Worm (Caenorhabditis elegans) whole organism, dauer: ENCODE results near the gene C54C6.5.

Source experiments
- unc-62 ChIP-seq: sonication (generic microtip); optimal IDR thresholded peaks from 2 replicates; lab custom pipeline; 2017; ENCODE audit warnings: missing biosample characterization, missing genetic modification reagents, missing genetic modification characterization

C54C6.5 gene

DNA sequence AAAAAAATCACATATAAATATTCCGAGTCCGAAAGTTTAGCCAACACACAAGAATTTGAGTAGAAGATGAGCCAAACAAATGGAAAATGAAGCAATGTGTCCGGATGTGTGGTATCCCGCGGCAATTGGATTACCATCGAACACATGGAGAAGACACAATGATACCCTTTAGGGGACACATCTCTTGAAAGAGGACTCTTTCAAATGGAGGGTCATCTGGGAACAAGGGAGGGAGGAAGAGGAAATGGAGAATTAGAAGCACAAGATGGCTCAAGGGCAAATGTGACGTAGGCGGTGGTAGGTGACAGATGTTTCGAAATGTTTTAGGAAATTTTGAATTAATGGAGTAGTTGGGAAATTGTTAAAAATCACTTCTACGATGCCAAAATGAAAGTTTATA is 6.6 kb downstream of the C54C6.5 start:
- no peak for TF ChIP-seq unc-62 (GFP tag; lab: Kevin White, UChicago)

DNA sequence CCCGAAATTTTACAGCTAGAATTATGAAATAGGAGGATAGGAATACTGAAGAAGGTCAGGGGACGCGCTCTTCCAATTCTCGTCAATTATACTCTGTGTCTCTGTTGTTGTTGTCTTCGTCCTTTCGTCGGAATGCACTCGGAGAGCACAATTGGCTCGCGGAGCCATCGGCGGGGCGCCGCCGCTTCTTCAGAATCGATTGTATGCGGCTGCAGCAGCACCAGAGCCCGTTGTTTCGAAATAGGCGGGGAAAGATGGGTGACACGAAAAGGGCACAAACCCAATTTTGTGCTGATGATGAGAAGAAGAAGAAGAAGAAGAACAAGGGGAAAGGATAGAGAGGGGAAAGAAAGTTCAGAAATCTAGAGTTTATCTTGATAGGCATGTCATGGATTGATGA is 7.5 kb downstream of the C54C6.5 start:
- no peak for TF ChIP-seq unc-62 (GFP tag; lab: Kevin White, UChicago)

DNA sequence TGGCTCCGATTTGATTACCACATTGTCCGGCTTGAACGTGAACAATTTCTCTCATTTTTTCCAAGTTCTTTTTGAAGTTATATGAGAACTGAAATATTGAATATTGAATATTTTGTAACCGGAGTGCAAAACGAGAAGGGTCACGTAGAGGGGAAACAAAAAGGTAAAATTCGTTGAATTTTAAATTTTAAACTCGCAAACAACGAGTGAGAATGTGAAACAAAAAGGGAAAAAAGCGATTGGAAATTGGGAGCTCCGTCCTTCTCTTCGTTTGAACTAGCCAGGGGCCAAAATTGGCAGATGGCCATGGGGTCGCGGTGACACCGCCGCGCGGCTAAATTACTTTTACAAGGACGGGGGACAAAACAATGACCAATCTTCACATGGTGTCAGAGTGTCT is 8.1 kb downstream of the C54C6.5 start, which contains the start of gene ben-1:
ben-1 (minus strand) TSS at position 101 of the 400 bp plus-strand sequence.
- no peak for TF ChIP-seq unc-62 (GFP tag; lab: Kevin White, UChicago)

DNA sequence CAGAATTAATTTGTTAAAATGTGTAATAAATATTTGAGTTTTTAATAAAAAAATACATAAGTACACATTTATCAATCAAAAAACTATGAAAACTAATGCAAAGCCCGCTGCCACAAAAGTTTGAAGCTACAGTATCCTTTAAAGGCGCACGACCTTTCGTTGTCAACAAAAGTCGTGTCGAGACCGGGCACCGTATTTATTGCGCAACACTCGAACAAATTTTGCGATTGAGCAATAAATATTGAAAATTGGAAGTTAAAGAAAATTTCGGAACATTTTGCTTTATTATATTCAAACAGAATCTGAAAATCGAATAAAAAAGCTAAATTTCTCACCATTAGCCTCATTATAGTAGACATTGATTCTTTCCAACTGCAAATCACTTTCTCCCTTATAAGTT is 8.6 kb downstream of the C54C6.5 start:
- TF ChIP-seq unc-62 (GFP tag; lab: Kevin White, UChicago), result no peak

DNA sequence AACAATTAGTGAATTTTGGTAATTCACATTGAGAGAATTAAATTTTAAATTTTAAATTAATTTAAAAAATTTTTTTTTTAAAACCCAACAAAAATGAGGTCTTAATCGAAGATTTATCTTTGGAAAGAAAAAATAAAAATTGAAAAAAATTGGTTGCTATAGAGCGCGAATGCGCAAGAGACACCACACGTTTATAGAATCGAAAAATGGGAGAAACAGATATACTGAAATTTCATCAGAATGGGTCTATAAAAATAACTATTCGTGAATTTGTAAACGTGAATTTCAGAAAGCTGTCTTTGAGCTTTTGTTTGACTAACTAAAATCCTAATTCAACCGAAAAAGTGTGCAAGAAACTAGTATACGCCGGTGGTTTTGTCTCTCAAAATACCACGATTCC is 9.2 kb downstream of the C54C6.5 start:
- TF ChIP-seq unc-62 (GFP tag; lab: Kevin White, UChicago), result no peak

DNA sequence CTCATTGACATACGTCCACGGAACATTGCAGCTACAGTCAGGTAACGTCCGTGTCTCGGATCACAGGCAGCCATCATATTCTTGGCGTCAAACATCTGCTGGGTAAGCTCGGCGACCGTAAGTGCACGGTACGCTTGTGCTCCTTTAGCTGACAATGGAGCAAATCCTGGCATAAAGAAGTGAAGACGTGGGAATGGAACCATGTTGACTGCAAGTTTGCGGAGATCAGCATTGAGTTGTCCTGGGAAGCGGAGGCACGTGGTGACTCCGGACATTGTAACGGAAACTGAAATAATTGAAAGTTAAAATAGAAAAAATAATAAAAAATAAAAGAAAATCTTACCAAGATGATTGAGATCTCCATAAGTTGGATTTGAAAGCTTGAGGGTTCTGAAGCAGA is 10.2 kb downstream of the C54C6.5 start:
- TF ChIP-seq unc-62 (GFP tag; lab: Kevin White, UChicago), result no peak

DNA sequence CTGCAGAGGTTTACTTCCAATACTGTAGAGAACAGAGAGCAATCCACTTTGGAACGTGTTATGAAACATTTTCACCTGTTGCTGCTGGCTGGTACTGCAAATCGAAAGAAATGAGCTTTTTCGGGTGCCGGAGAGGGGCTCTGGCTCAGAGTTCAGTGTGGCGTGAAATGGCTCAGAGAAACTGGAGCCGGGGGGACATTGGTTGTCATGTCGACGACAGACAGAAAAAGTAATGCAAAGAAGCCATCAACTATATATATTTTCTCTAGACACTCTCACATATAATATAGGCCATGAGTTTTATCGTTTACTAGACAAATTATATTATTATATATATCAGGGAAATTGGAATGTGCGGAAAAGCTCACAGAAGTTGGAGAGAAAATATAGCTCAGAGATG is 12.2 kb downstream of the C54C6.5 start, which contains the start of gene cfap-20:
cfap-20 (minus strand) TSS at position 101 of the 400 bp plus-strand sequence.
- no peak for TF ChIP-seq unc-62 (GFP tag; lab: Kevin White, UChicago)

DNA sequence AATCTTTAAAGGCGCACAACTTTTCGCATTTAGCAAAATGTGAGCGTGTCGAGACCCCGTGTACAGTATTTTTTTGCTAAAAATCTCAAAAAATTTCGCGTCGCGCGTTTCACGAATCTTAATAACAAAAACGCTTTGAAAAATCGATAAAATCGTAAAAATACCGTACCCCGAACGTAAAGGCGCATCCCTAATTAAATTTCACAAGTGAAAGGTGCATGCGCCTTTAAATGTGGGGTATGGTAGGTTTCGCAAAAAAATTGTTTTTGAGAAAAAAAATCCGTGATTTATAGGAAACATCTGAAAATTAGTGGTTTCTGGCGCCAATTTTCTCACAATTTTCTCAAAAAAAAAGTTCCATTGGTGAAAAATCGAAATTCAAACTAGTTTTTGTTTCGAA is 15.5 kb downstream of the C54C6.5 start:
- no peak for TF ChIP-seq unc-62 (GFP tag; lab: Kevin White, UChicago)

DNA sequence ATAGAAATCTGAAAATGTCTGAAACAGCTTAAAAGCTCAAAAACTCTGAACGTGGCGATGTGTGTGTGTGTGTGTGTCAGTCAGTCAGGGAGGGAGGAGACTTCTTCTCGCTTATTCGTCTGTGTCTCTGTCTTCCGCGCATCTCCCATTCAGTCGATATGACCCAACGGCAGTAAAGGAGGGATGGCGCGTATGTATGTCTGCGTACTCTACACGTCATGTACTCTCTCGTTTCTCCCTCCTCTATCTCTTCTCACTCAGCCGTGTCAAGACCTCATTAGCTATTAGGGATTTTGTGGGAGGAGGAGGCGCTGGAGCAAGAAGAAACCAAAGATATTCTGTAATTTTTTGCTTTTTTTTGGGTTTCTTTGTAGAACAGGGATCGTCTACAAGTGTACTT is 17.6 kb downstream of the C54C6.5 start:
- TF ChIP-seq unc-62 (GFP tag; lab: Kevin White, UChicago), result no peak

DNA sequence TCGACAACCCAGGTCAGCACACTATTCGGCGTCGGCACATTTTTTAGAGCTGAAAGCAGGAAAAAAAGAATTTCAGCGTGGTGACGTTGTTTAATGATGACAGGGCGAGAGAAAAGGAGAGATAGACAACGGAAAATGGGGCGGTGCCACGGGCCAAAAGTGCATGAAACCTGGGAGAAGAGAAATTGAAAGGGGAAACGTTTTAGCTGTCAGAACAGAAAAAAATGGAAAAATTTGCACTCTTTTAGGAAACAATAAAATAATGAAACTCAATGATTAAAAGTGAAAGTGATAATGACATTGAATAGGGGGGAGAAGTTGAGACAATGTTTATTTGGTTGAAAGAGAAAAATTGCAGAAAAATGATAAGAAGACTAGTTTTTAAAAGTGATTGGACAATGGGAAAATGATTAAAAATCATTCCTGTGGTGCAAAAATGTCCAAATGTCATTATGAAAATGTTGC is 19.9 kb downstream of the C54C6.5 start, which contains the start of gene pitp-1:
pitp-1 (minus strand) TSS at position 51 of the 465 bp plus-strand sequence.
- no peak for TF ChIP-seq unc-62 (GFP tag; lab: Kevin White, UChicago)

DNA sequence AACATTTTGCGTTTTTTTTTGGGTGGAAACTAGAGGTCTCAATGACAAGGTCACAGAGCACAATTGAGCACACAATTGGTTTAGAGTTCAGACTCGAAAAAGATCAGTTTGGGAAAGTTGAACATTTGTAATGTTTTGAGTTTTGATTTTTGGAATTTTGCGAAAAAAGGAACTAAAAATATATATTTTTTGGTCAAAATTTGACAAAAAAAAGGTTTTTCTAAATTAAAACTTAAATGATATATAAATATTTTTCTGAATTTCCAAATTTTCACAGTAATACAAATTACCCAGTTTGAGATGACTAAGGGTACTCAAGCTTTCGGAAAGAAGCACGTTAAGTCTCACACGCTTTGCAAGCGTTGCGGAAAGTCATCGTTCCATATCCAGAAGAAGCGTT is 21.3 kb downstream of the C54C6.5 start, which contains the start of gene rpl-37:
rpl-37 (plus strand) TSS at position 301 of the 400 bp plus-strand sequence.
- TF ChIP-seq unc-62 (GFP tag; lab: Kevin White, UChicago), result no peak

DNA sequence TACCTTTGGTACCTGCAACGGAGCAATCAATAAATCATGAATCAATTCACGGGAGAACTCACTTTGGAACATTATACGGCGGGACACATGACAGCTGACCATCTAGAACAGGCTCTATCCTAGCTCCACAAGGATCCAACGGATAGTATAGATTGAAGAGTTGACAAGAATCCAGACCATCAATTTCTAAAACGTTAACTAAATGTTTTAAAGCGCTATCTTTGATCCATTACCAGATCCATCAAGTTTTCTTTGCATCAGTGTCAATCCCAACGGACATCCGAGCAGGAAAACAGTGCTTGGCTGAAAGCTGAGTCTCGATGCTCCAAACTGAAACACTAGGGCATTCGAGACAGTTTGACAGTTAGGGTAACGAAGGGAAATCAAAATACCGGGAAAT is 26.3 kb downstream of the C54C6.5 start:
- TF ChIP-seq unc-62 (GFP tag; lab: Kevin White, UChicago), result no peak

DNA sequence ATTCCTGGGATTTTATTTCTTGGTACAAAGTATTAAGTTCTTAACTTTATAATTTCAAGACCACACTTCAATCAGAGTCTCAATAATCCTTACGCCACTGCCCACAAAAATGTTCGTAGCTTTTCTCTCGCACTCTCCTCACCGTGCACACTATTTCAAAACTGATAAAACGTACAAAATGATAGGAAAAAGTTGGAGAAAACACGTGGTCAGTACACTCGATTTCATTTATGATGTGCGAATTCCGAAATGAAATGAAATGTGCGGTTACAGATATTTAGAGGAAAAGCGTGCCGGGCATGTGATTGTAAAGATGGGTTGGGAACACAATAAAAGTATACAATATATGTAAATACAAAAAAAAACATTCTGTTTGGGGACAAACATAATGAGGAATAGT is 29.2 kb downstream of the C54C6.5 start:
- no peak for TF ChIP-seq unc-62 (GFP tag; lab: Kevin White, UChicago)

DNA sequence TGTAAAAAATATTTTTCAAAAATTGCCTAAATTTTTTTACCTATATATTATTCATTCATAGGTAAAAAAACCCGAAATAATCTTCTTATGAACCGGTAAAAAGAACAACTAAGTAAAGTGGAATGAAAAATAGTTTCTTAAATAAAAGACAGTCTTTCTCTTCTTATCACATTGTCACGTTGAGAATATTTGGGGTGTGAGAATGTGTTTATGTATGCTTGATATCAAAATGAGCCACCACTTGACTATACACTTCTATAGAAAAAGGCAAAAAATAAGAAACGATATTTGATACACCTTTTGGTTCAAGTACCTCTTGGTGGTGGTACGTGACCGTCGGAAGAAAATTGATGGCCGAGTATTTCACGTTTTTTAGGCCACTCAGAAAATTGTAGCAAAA is 30.1 kb downstream of the C54C6.5 start, which contains the start of gene hmit-1.3:
hmit-1.3 (minus strand) TSS at position 103 of the 400 bp plus-strand sequence.
- no peak for TF ChIP-seq unc-62 (GFP tag; lab: Kevin White, UChicago)

DNA sequence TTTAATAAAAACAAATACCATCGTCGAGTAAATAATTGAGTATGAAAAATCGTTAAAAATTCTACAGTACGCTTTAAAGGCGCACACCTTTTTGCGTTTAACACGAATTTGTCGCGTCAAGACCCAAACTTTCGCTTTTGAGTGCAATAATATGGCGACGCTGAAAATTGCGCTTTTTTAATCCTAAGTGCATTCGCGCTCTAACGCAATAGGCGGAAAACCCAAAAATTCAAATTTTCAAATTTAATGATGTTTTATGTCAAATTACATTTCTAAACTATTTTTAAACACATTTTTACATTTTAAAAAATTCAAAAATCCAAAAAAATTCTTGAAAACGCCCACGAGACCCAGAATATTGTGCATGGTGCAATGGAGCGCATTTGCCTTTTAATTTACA is 37.8 kb downstream of the C54C6.5 start:
- TF ChIP-seq unc-62 (GFP tag; lab: Kevin White, UChicago), result no peak

DNA sequence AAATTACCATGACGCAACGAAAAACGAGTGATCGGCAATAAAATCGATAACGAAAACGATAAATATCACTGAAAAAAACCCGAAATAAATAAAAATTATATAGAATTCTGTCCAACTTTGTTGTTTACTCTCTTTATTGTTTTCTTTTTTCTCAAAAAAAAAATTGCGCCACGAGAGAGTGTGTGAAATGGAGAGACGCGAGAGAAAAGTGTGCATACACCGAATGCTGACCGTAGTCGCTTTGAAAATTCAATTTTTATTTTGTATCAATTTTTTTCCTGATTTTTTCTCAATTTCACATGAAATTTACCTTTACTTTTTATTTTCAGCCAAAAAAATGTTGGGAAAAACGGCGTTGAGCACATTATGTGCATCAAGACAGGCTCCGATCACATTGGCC is 39.7 kb downstream of the C54C6.5 start, which contains the start of the genes M01F1.4 and mrpl-35:
M01F1.4 (minus strand) TSS at position 126 of the 400 bp plus-strand sequence.
mrpl-35 (plus strand) TSS at position 330 of the 400 bp plus-strand sequence.
- no peak for TF ChIP-seq unc-62 (GFP tag; lab: Kevin White, UChicago)

DNA sequence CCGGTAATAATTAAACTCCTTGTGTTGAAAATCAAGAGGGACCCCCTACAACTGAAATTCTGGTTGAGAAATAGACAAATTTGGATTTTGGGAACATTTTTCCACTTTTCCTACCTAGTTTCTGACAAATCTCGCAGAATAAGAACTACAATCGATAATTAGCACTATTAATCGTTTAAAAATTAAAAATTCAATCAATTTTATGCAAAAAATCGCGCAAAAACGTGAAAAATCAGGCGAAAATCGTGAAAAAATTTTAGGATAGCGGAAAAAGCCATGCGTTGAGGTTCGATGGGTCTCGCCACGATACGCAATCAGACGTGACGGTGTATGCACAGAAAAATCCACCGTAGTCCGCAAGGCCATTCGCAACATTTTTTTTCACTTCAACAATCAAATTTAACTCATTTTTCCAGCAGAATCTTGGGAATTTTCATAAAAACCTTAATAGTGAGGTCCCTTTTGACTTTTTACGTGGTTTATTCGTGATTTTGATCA is 44.5 kb downstream of the C54C6.5 start, which contains the start of gene lias-1:
lias-1 (minus strand) TSS at position 51 of the 498 bp plus-strand sequence.
- TF ChIP-seq unc-62 (GFP tag; lab: Kevin White, UChicago), result no peak
